Fruit fly (Drosophila melanogaster): Measurements from ENCODE around the gene CG6830.

DNA sequence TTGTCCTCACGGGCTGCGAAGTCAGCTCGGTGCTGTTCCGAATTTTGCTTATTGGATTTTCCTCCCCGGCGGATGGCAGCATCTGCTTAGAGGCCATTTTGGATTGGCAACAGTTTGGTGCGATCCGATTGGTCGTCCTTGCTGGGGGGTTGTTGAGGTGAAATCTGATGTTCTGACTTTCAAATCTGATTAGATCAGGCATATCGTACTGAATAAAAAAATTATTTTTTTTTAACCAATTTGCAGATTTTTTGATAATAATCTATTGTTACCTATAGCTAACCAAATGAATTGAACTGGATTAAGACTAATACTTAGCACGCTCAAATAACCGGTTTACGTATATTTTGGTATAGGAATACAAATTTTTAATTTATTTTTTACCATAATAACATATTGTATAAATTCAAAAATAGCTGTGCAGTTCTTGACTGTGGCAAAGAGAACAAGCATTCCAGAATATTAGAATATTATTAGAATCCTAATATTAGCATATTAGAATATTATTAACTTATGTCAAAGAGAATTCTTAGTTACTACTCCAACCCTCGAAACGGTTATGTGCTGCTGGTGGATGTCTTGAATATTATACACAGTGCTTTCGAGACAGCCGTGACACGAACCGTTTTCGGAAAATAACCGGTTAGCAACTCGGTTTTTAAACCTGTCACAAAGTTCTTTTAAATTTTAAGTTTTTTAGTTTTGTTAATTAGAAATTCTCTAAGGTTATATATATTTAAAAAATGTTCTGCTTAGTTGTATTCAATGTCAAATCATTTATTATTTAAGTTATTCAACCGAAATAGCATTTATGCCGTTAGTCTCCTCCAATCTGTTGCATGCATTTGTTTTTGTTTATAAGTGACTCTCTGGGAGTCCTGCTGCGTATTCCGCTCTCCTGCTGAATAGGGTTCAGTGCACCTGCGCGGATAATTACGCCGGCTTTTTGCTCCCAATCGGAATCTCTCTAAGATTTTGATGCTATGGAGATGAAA is 10.5 kb upstream of the CG6830 start, which contains the start of gene Fer3:
- TF ChIP-seq CG5204 (GFP tag; optimal IDR thresholded peaks at IDR 0.05) (no peak), ovo (GFP tag; optimal IDR thresholded peaks at IDR 0.05) (no peak), cnc (optimal IDR thresholded peaks at IDR 0.05) (no peak), cic (GFP tag; optimal IDR thresholded peaks at IDR 0.05) (no peak), Hr96 (GFP tag; optimal IDR thresholded peaks at IDR 0.05) (no peak), pad (GFP tag; optimal IDR thresholded peaks at IDR 0.05) (no peak), CG11617 (GFP tag; optimal IDR thresholded peaks at IDR 0.05) (no peak), CG12768 (GFP tag; optimal IDR thresholded peaks at IDR 0.05) (no peak)
